Worm (Caenorhabditis elegans): ENCODE data around the gene F38H12.5.

ce11 chrV:4129604-4130003 is 46.8 kb upstream of the F38H12.5 start, which contains the start of gene phat-4:
- TF ChIP-seq ceh-82 (tag; optimal IDR thresholded peaks at IDR 0.05) (no peak), ztf-11 (tag; optimal IDR thresholded peaks at IDR 0.05) (no peak), fkh-10 (GFP tag; optimal IDR thresholded peaks at IDR 0.05) (no peak), nhr-237 (tag; optimal IDR thresholded peaks at IDR 0.05) (no peak), nhr-111 (GFP tag; optimal IDR thresholded peaks at IDR 0.05) (no peak), F26F4.8 (GFP tag; conservative IDR thresholded peaks at IDR 0.05) (no peak), unc-39 (tag; optimal IDR thresholded peaks at IDR 0.05) (no peak), gei-8 (GFP tag; optimal IDR thresholded peaks at IDR 0.05) (no peak), zag-1 (tag; optimal IDR thresholded peaks at IDR 0.05) (no peak), Y105C5A.15 (GFP tag; IDR thresholded peaks at IDR 0.05) (no peak), mdl-1 (tag; optimal IDR thresholded peaks at IDR 0.05) (no peak), nhr-76 (tag; optimal IDR thresholded peaks at IDR 0.05) (no peak), lin-13 (GFP tag; optimal IDR thresholded peaks at IDR 0.05) (no peak)
